Fruit fly (Drosophila melanogaster) whole organism, pupa: ENCODE data around the gene Ugt36F1.

ENCODE experiments used
- CG10348 ChIP-seq: fragments of 200-800 bp; sonication (Bioruptor generic); IDR thresholded peaks from 2 replicates; pipeline ENCODE4 v1.3.6; 2022; ENCODE audit warnings: missing biosample characterization, missing genetic modification characterization
- CG12605 ChIP-seq: fragments of 200-800 bp; sonication (Bioruptor generic); IDR thresholded peaks from 2 replicates; pipeline ENCODE4 v1.3.6; 2022; ENCODE audit warnings: missing biosample characterization, missing genetic modification characterization
- CG13204 ChIP-seq: fragments of 200-800 bp; sonication (Bioruptor generic); optimal IDR thresholded peaks from 2 replicates; lab custom pipeline; 2018; ENCODE audit warnings: missing biosample characterization, mild to moderate bottlenecking, missing genetic modification characterization, moderate library complexity
- CG14655 ChIP-seq: fragments of 200-800 bp; sonication (Bioruptor generic); optimal IDR thresholded peaks from 3 replicates; lab custom pipeline; 2017; ENCODE audit warnings: mild to moderate bottlenecking, missing biosample characterization, missing genetic modification reagents, missing genetic modification characterization
- CG15710 ChIP-seq: fragments of 200-800 bp; sonication (Bioruptor generic); optimal IDR thresholded peaks from 2 replicates; lab custom pipeline; 2018; ENCODE audit warnings: missing biosample characterization, mild to moderate bottlenecking, missing genetic modification characterization, moderate library complexity
- CG17806 ChIP-seq: fragments of 200-800 bp; sonication (Bioruptor generic); optimal IDR thresholded peaks from 2 replicates; lab custom pipeline; 2018; ENCODE audit warnings: missing biosample characterization, mild to moderate bottlenecking, missing genetic modification characterization, moderate library complexity
- CG32121 ChIP-seq: fragments of 200-800 bp; sonication (Bioruptor generic); IDR thresholded peaks from 2 replicates; pipeline ENCODE4 v1.3.6; 2022; ENCODE audit warnings: missing biosample characterization, missing genetic modification characterization
- CG34367 ChIP-seq: fragments of 200-800 bp; sonication (Bioruptor generic); optimal IDR thresholded peaks from 2 replicates; lab custom pipeline; 2018; ENCODE audit warnings: missing biosample characterization, mild to moderate bottlenecking, missing genetic modification characterization
- CG4496 ChIP-seq: fragments of 200-800 bp; sonication (Bioruptor generic); IDR thresholded peaks from 3 replicates; pipeline ENCODE4 v1.3.6; 2022; ENCODE audit warnings: missing biosample characterization, missing genetic modification characterization
- CG8159 ChIP-seq: fragments of 200-800 bp; sonication (Bioruptor generic); optimal IDR thresholded peaks from 3 replicates; lab custom pipeline; 2018; ENCODE audit warnings: missing biosample characterization, mild to moderate bottlenecking, missing genetic modification characterization, moderate library complexity
- CG8301 ChIP-seq: fragments of 200-800 bp; sonication (Bioruptor generic); optimal IDR thresholded peaks from 2 replicates; lab custom pipeline; 2018; ENCODE audit warnings: missing biosample characterization, mild to moderate bottlenecking, missing genetic modification characterization
- CG9948 ChIP-seq: fragments of 200-800 bp; sonication (Bioruptor generic); optimal IDR thresholded peaks from 2 replicates; lab custom pipeline; 2018; ENCODE audit warnings: missing biosample characterization, mild to moderate bottlenecking, missing genetic modification characterization, moderate library complexity
- D1 ChIP-seq: fragments of 200-800 bp; sonication (Bioruptor generic); optimal IDR thresholded peaks from 2 replicates; lab custom pipeline; 2018; ENCODE audit warnings: missing biosample characterization, mild to moderate bottlenecking, missing genetic modification characterization, moderate library complexity
- EcR ChIP-seq: fragments of 200-800 bp; sonication (Bioruptor generic); optimal IDR thresholded peaks from 3 replicates; lab custom pipeline; 2019; ENCODE audit warnings: missing biosample characterization, missing genetic modification characterization, mild to moderate bottlenecking, moderate library complexity, missing genetic modification reagents
- Ets98B ChIP-seq: fragments of 200-800 bp; sonication (Bioruptor generic); IDR thresholded peaks from 2 replicates; pipeline ENCODE4 v1.3.6; 2022; ENCODE audit warnings: missing biosample characterization, missing genetic modification characterization
- Pif1A ChIP-seq: fragments of 200-800 bp; sonication (Bioruptor generic); optimal IDR thresholded peaks from 3 replicates; lab custom pipeline; 2016; ENCODE audit warnings: missing biosample characterization, missing genetic modification characterization
- Pif1B ChIP-seq: fragments of 200-800 bp; sonication (Bioruptor generic); optimal IDR thresholded peaks from 3 replicates; lab custom pipeline; 2016; ENCODE audit warnings: missing biosample characterization, missing genetic modification characterization
- Snoo ChIP-seq: fragments of 200-800 bp; sonication (Bioruptor generic); optimal IDR thresholded peaks from 3 replicates; lab custom pipeline; 2017; ENCODE audit warnings: missing biosample characterization, mild to moderate bottlenecking, missing genetic modification characterization, inconsistent platforms
- fd96Ca ChIP-seq: fragments of 200-800 bp; sonication (Bioruptor generic); IDR thresholded peaks from 3 replicates; pipeline ENCODE4 v1.3.6; 2022; ENCODE audit warnings: missing biosample characterization, missing genetic modification characterization
- gl ChIP-seq: fragments of 200-800 bp; sonication (Bioruptor generic); optimal IDR thresholded peaks from 2 replicates; lab custom pipeline; 2018; ENCODE audit warnings: missing biosample characterization, mild to moderate bottlenecking, missing genetic modification characterization
- rn ChIP-seq: fragments of 200-800 bp; sonication (Bioruptor generic); IDR thresholded peaks from 2 replicates; pipeline ENCODE4 v1.3.6; 2022; ENCODE audit warnings: missing biosample characterization, missing genetic modification characterization

Ugt36F1 gene

dm6 chr2L:18819044-18819443, at the start of gene Ugt36F1:
Gene Ugt36F1, plus strand, starts transcription at chr2L:18819344.
- no peak for TF ChIP-seq Ets98B (GFP tag; lab: Robert Waterston, UW)
- TF ChIP-seq CG9948 (tag; lab: Kevin White, UChicago), result no peak
- TF ChIP-seq CG32121, result no peak
- no peak for TF ChIP-seq Snoo (tag; lab: Kevin White, UChicago)
- TF ChIP-seq CG34367 (tag; lab: Kevin White, UChicago), result no peak
- no peak for TF ChIP-seq CG12605 (GFP tag; lab: Robert Waterston, UW)
- TF ChIP-seq D1, result no peak
- no peak for TF ChIP-seq Pif1A (GFP tag; lab: Kevin White, UChicago)
- no peak for TF ChIP-seq CG14655 (GFP tag; lab: Kevin White, UChicago)
- no peak for TF ChIP-seq CG10348 (GFP tag; lab: Robert Waterston, UW)
- no peak for TF ChIP-seq CG15710 (tag; lab: Kevin White, UChicago)
- TF ChIP-seq EcR (GFP tag; lab: Kevin White, UChicago), result no peak
- TF ChIP-seq CG4496 (GFP tag; lab: Robert Waterston, UW), result no peak
- no peak for TF ChIP-seq CG13204 (GFP tag; lab: Kevin White, UChicago)
- TF ChIP-seq gl (tag; lab: Kevin White, UChicago), result no peak
- no peak for TF ChIP-seq fd96Ca (GFP tag; lab: Robert Waterston, UW)
- TF ChIP-seq CG8159 (tag; lab: Kevin White, UChicago), result no peak
- TF ChIP-seq CG8301 (tag; lab: Kevin White, UChicago), result no peak

dm6 chr2L:18775274-18775673, 43.9 kb upstream of the Ugt36F1 start:
- no peak for TF ChIP-seq Pif1A (GFP tag; lab: Kevin White, UChicago)
- no peak for TF ChIP-seq D1
- TF ChIP-seq CG15710 (tag; lab: Kevin White, UChicago), result no peak
- no peak for TF ChIP-seq Snoo (tag; lab: Kevin White, UChicago)
- no peak for TF ChIP-seq EcR (GFP tag; lab: Kevin White, UChicago)
- TF ChIP-seq Ets98B (GFP tag; lab: Robert Waterston, UW), result no peak
- no peak for TF ChIP-seq fd96Ca (GFP tag; lab: Robert Waterston, UW)
- no peak for TF ChIP-seq CG8301 (tag; lab: Kevin White, UChicago)
- no peak for TF ChIP-seq Pif1B
- no peak for TF ChIP-seq CG34367 (tag; lab: Kevin White, UChicago)
- no peak for TF ChIP-seq CG8159 (tag; lab: Kevin White, UChicago)
- TF ChIP-seq CG14655 (GFP tag; lab: Kevin White, UChicago), result no peak
- no peak for TF ChIP-seq CG13204 (GFP tag; lab: Kevin White, UChicago)
- no peak for TF ChIP-seq gl (tag; lab: Kevin White, UChicago)

dm6 chr2L:18776559-18776958, 42.6 kb upstream of the Ugt36F1 start:
- TF ChIP-seq CG15710 (tag; lab: Kevin White, UChicago) (no peak), D1 (peak; percentile 33)

dm6 chr2L:18777442-18777841, 41.7 kb upstream of the Ugt36F1 start:
- TF ChIP-seq CG12605 (GFP tag; lab: Robert Waterston, UW), result no peak
- TF ChIP-seq Pif1A (GFP tag; lab: Kevin White, UChicago), result no peak
- TF ChIP-seq EcR (GFP tag; lab: Kevin White, UChicago), result no peak
- TF ChIP-seq CG8301 (tag; lab: Kevin White, UChicago), result no peak
- TF ChIP-seq Snoo (tag; lab: Kevin White, UChicago), result no peak
- TF ChIP-seq CG17806 (tag; lab: Kevin White, UChicago), result no peak
- no peak for TF ChIP-seq CG4496 (GFP tag; lab: Robert Waterston, UW)
- TF ChIP-seq CG13204 (GFP tag; lab: Kevin White, UChicago), result no peak
- TF ChIP-seq CG15710 (tag; lab: Kevin White, UChicago), result no peak
- TF ChIP-seq Ets98B (GFP tag; lab: Robert Waterston, UW), result no peak
- TF ChIP-seq rn, result no peak
- no peak for TF ChIP-seq CG8159 (tag; lab: Kevin White, UChicago)
- no peak for TF ChIP-seq CG9948 (tag; lab: Kevin White, UChicago)
- no peak for TF ChIP-seq CG32121

- TF ChIP-seq EcR (GFP tag; lab: Kevin White, UChicago) (no peak), CG12605 (GFP tag; lab: Robert Waterston, UW) (no peak), CG8301 (tag; lab: Kevin White, UChicago) (no peak), CG8159 (tag; lab: Kevin White, UChicago) (no peak), CG10348 (GFP tag; lab: Robert Waterston, UW) (no peak), CG15710 (tag; lab: Kevin White, UChicago) (no peak), D1 (no peak), Ets98B (GFP tag; lab: Robert Waterston, UW) (no peak), rn (no peak), CG9948 (tag; lab: Kevin White, UChicago) (no peak), CG17806 (tag; lab: Kevin White, UChicago) (no peak), CG14655 (GFP tag; lab: Kevin White, UChicago) (no peak), Pif1A (GFP tag; lab: Kevin White, UChicago) (no peak), gl (tag; lab: Kevin White, UChicago) (no peak), CG34367 (tag; lab: Kevin White, UChicago) (no peak), CG4496 (GFP tag; lab: Robert Waterston, UW) (no peak), Snoo (tag; lab: Kevin White, UChicago) (no peak), fd96Ca (GFP tag; lab: Robert Waterston, UW) (no peak)
Measured at dm6 chr2L:18780911-18781545, 38.1 kb upstream of the Ugt36F1 start.
